Worm (Caenorhabditis elegans): ENCODE measurements around the gene F18H3.1.

Gene F18H3.1

ce11 chrX:13502282-13502681 lies 17.2 kb upstream of the F18H3.1 start:
- TF ChIP-seq ref-1 (GFP tag; conservative IDR thresholded peaks at IDR 0.05), result no peak
- TF ChIP-seq ztf-23 (GFP tag; IDR thresholded peaks at IDR 0.05), result peak; percentile 34; the same call in 1 of the 2 replicates
- TF ChIP-seq cog-1 (tag; optimal IDR thresholded peaks at IDR 0.05), result peak; percentile 17
- no peak for TF ChIP-seq flt-1 (GFP tag; IDR thresholded peaks at IDR 0.05)

- TF ChIP-seq klf-2 (GFP tag; conservative IDR thresholded peaks at IDR 0.05), result no peak
- no peak for TF ChIP-seq cog-1 (tag; optimal IDR thresholded peaks at IDR 0.05)
- no peak for TF ChIP-seq ztf-29 (GFP tag; IDR thresholded peaks at IDR 0.05)
- TF ChIP-seq med-1 (GFP tag; optimal IDR thresholded peaks at IDR 0.05; ENCODE audit: insufficient read depth), result no peak
- no peak for TF ChIP-seq T22C8.4 (GFP tag; IDR thresholded peaks at IDR 0.05)
- peak; percentile 19; the same call in 1 of the 2 replicates for TF ChIP-seq flt-1 (GFP tag; IDR thresholded peaks at IDR 0.05)
- no peak for TF ChIP-seq ztf-23 (GFP tag; IDR thresholded peaks at IDR 0.05)
- TF ChIP-seq ref-1 (GFP tag; conservative IDR thresholded peaks at IDR 0.05), result no peak
Observed at ce11 chrX:13503839-13504238, 15.6 kb upstream of the F18H3.1 start.

- TF ChIP-seq tab-1 (GFP tag; IDR thresholded peaks at IDR 0.05), result no peak
- TF ChIP-seq med-1 (GFP tag; optimal IDR thresholded peaks at IDR 0.05; ENCODE audit: insufficient read depth), result no peak
- no peak for TF ChIP-seq ref-1 (GFP tag; conservative IDR thresholded peaks at IDR 0.05)
- no peak for TF ChIP-seq ztf-29 (GFP tag; IDR thresholded peaks at IDR 0.05)
- no peak for TF ChIP-seq ztf-23 (GFP tag; IDR thresholded peaks at IDR 0.05)
- no peak for TF ChIP-seq klf-2 (GFP tag; conservative IDR thresholded peaks at IDR 0.05)
- TF ChIP-seq flt-1 (GFP tag; IDR thresholded peaks at IDR 0.05), result no peak
- no peak for TF ChIP-seq cog-1 (tag; optimal IDR thresholded peaks at IDR 0.05)
- no peak for TF ChIP-seq T22C8.4 (GFP tag; IDR thresholded peaks at IDR 0.05)
Observed at ce11 chrX:13505201-13505600, 14.3 kb upstream of the F18H3.1 start.

ce11 chrX:13506043-13506442 lies 13.4 kb upstream of the F18H3.1 start:
- TF ChIP-seq med-1 (GFP tag; optimal IDR thresholded peaks at IDR 0.05; ENCODE audit: insufficient read depth) (no peak), flt-1 (GFP tag; IDR thresholded peaks at IDR 0.05) (no peak), tab-1 (GFP tag; IDR thresholded peaks at IDR 0.05) (no peak), ref-1 (GFP tag; conservative IDR thresholded peaks at IDR 0.05) (no peak), ztf-29 (GFP tag; IDR thresholded peaks at IDR 0.05) (no peak), T22C8.4 (GFP tag; IDR thresholded peaks at IDR 0.05) (no peak), klf-2 (GFP tag; conservative IDR thresholded peaks at IDR 0.05) (no peak), cog-1 (tag; optimal IDR thresholded peaks at IDR 0.05) (no peak), ztf-23 (GFP tag; IDR thresholded peaks at IDR 0.05) (no peak)

ce11 chrX:13506493-13506892 lies 13.0 kb upstream of the F18H3.1 start:
- TF ChIP-seq ztf-23 (GFP tag; IDR thresholded peaks at IDR 0.05), result no peak
- TF ChIP-seq ztf-29 (GFP tag; IDR thresholded peaks at IDR 0.05), result no peak
- no peak for TF ChIP-seq tab-1 (GFP tag; IDR thresholded peaks at IDR 0.05)
- TF ChIP-seq flt-1 (GFP tag; IDR thresholded peaks at IDR 0.05), result no peak
- TF ChIP-seq cog-1 (tag; optimal IDR thresholded peaks at IDR 0.05), result no peak

- TF ChIP-seq flt-1 (GFP tag; IDR thresholded peaks at IDR 0.05) (no peak), cog-1 (tag; optimal IDR thresholded peaks at IDR 0.05) (no peak), T22C8.4 (GFP tag; IDR thresholded peaks at IDR 0.05) (no peak)
Observed at ce11 chrX:13507233-13507632, 12.2 kb upstream of the F18H3.1 start, which contains the start of gene H06A10.1. Gene H06A10.1, plus strand, starts transcription at chrX:13507533.

- no peak for TF ChIP-seq klf-2 (GFP tag; conservative IDR thresholded peaks at IDR 0.05)
- no peak for TF ChIP-seq flt-1 (GFP tag; IDR thresholded peaks at IDR 0.05)
- no peak for TF ChIP-seq med-1 (GFP tag; optimal IDR thresholded peaks at IDR 0.05; ENCODE audit: insufficient read depth)
Observed at ce11 chrX:13510234-13510837, 9.1 kb upstream of the F18H3.1 start.

- TF ChIP-seq ref-1 (GFP tag; conservative IDR thresholded peaks at IDR 0.05) (no peak), ztf-29 (GFP tag; IDR thresholded peaks at IDR 0.05) (no peak), cog-1 (tag; optimal IDR thresholded peaks at IDR 0.05) (no peak), ztf-23 (GFP tag; IDR thresholded peaks at IDR 0.05) (no peak), tab-1 (GFP tag; IDR thresholded peaks at IDR 0.05) (no peak), flt-1 (GFP tag; IDR thresholded peaks at IDR 0.05) (no peak), med-1 (GFP tag; optimal IDR thresholded peaks at IDR 0.05; ENCODE audit: insufficient read depth) (no peak), T22C8.4 (GFP tag; IDR thresholded peaks at IDR 0.05) (no peak), klf-2 (GFP tag; conservative IDR thresholded peaks at IDR 0.05) (no peak)
Observed at ce11 chrX:13510997-13511396, 8.5 kb upstream of the F18H3.1 start, which contains the start of gene col-185. Gene col-185, minus strand, starts transcription at chrX:13511097.

ce11 chrX:13511796-13512195 lies 7.7 kb upstream of the F18H3.1 start:
- TF ChIP-seq cog-1 (tag; optimal IDR thresholded peaks at IDR 0.05), result peak; percentile 70
- peak; percentile 93 for TF ChIP-seq flt-1 (GFP tag; IDR thresholded peaks at IDR 0.05)
- TF ChIP-seq ref-1 (GFP tag; conservative IDR thresholded peaks at IDR 0.05), result peak; percentile 67
- peak; percentile 55 for TF ChIP-seq med-1 (GFP tag; optimal IDR thresholded peaks at IDR 0.05; ENCODE audit: insufficient read depth)
- peak; percentile 91 for TF ChIP-seq ztf-23 (GFP tag; IDR thresholded peaks at IDR 0.05)
- peak; percentile 89 for TF ChIP-seq T22C8.4 (GFP tag; IDR thresholded peaks at IDR 0.05)
- peak; percentile 89 for TF ChIP-seq ztf-29 (GFP tag; IDR thresholded peaks at IDR 0.05)
- TF ChIP-seq tab-1 (GFP tag; IDR thresholded peaks at IDR 0.05), result peak; percentile 92
- TF ChIP-seq klf-2 (GFP tag; conservative IDR thresholded peaks at IDR 0.05), result peak; percentile 77

- TF ChIP-seq med-1 (GFP tag; optimal IDR thresholded peaks at IDR 0.05; ENCODE audit: insufficient read depth), result no peak
- peak; percentile 59 for TF ChIP-seq cog-1 (tag; optimal IDR thresholded peaks at IDR 0.05)
- no peak for TF ChIP-seq flt-1 (GFP tag; IDR thresholded peaks at IDR 0.05)
- TF ChIP-seq T22C8.4 (GFP tag; IDR thresholded peaks at IDR 0.05), result peak; percentile 78
- no peak for TF ChIP-seq klf-2 (GFP tag; conservative IDR thresholded peaks at IDR 0.05)
Observed at ce11 chrX:13514384-13514783, 5.1 kb upstream of the F18H3.1 start.

All from whole organism, midembryonic.